Worm (Caenorhabditis elegans): Measurements from ENCODE around the gene C31C9.9.

C31C9.9 gene

ce11 chrII:13638576-13638975 lies 16.2 kb upstream of the C31C9.9 start (continued):
- TF ChIP-seq madf-5 (GFP tag; IDR thresholded peaks at IDR 0.05): no peak
- TF ChIP-seq hlh-11 (tag; optimal IDR thresholded peaks at IDR 0.05): peak; percentile 87
- TF ChIP-seq attf-4 (tag; optimal IDR thresholded peaks at IDR 0.05): no peak
- no peak for TF ChIP-seq F49E8.2 (tag; optimal IDR thresholded peaks at IDR 0.05; ENCODE audit: borderline replicate concordance)
- peak; percentile 82 for TF ChIP-seq nhr-77 (tag; optimal IDR thresholded peaks at IDR 0.05)
- no peak for TF ChIP-seq duxl-1 (tag; optimal IDR thresholded peaks at IDR 0.05; ENCODE audit: poor library complexity)
- no peak for TF ChIP-seq set-16 (GFP tag; IDR thresholded peaks at IDR 0.05)
- TF ChIP-seq daf-19 (GFP tag; conservative IDR thresholded peaks at IDR 0.05): no peak
- TF ChIP-seq ztf-7 (tag; optimal IDR thresholded peaks at IDR 0.05): peak; percentile 13
- no peak for TF ChIP-seq D1046.2 (GFP tag; IDR thresholded peaks at IDR 0.05)
- TF ChIP-seq Y5F2A.4 (GFP tag; optimal IDR thresholded peaks at IDR 0.05): no peak
- peak; percentile 100 for TF ChIP-seq aha-1 (tag)
- TF ChIP-seq dpl-1 (GFP tag; optimal IDR thresholded peaks at IDR 0.05): peak; percentile 13
- peak in 1 of 2 experiments; percentile 69 for TF ChIP-seq mdl-1 (tag; optimal IDR thresholded peaks at IDR 0.05)
- TF ChIP-seq zfp-3 (GFP tag; conservative IDR thresholded peaks at IDR 0.05): no peak
- no peak for TF ChIP-seq arid-1 (GFP tag; conservative IDR thresholded peaks at IDR 0.05)
- TF ChIP-seq lin-38 (GFP tag; IDR thresholded peaks at IDR 0.05): no peak
- TF ChIP-seq lim-7 (GFP tag; IDR thresholded peaks at IDR 0.05): no peak
- TF ChIP-seq egl-27 (tag; optimal IDR thresholded peaks at IDR 0.05): no peak
- no peak for TF ChIP-seq nhr-11 (tag; optimal IDR thresholded peaks at IDR 0.05)
- TF ChIP-seq unc-62 (GFP tag; optimal IDR thresholded peaks at IDR 0.05 in 1 of 2): peak in 1 of 2 experiments; percentile 68
- no peak for TF ChIP-seq unc-62 (tag; optimal IDR thresholded peaks at IDR 0.05)
- TF ChIP-seq hlh-30 (tag; optimal IDR thresholded peaks at IDR 0.05; ENCODE audit: insufficient read depth): no peak
- peak; percentile 25 for TF ChIP-seq dmd-6 (GFP tag; IDR thresholded peaks at IDR 0.05)
- no peak for TF ChIP-seq nhr-76 (tag; optimal IDR thresholded peaks at IDR 0.05)
- TF ChIP-seq php-3 (GFP tag; IDR thresholded peaks at IDR 0.05): 0 out of 2 replicates have a peak, but pooled peaks have one; percentile 19
- no peak for TF ChIP-seq F44E2.7 (GFP tag; IDR thresholded peaks at IDR 0.05)
- TF ChIP-seq nhr-6 (tag; optimal IDR thresholded peaks at IDR 0.05): peak; percentile 11
- TF ChIP-seq snpc-4 (tag; optimal IDR thresholded peaks at IDR 0.05): no peak
- TF ChIP-seq pqm-1 (tag; optimal IDR thresholded peaks at IDR 0.05): peak; percentile 2
- no peak for TF ChIP-seq pha-4 (GFP tag; IDR thresholded peaks at IDR 0.05)
- no peak for TF ChIP-seq pha-4 (tag; optimal IDR thresholded peaks at IDR 0.05)
- peak; percentile 54 for TF ChIP-seq mep-1 (tag; optimal IDR thresholded peaks at IDR 0.05)
- TF ChIP-seq daf-16 (GFP tag; optimal IDR thresholded peaks at IDR 0.05): no peak
- TF ChIP-seq daf-16 (tag; optimal IDR thresholded peaks at IDR 0.05): peak; percentile 91
- TF ChIP-seq lin-39 (tag; optimal IDR thresholded peaks at IDR 0.05): no peak
- TF ChIP-seq Y105C5A.15 (GFP tag; IDR thresholded peaks at IDR 0.05): no peak
- peak in 1 of 2 experiments; percentile 50 for TF ChIP-seq lsy-2 (tag; optimal IDR thresholded peaks at IDR 0.05)
- TF ChIP-seq dve-1 (tag; optimal IDR thresholded peaks at IDR 0.05; ENCODE audit: insufficient read depth): peak; percentile 82
- peak; percentile 93 to 97 for TF ChIP-seq hif-1 (tag; optimal IDR thresholded peaks at IDR 0.05)
- peak; percentile 87 for TF ChIP-seq nhr-48 (tag; optimal IDR thresholded peaks at IDR 0.05)
- TF ChIP-seq cey-2 (tag; optimal IDR thresholded peaks at IDR 0.05; ENCODE audit: borderline replicate concordance, insufficient read depth): no peak
- TF ChIP-seq mdt-29 (GFP tag; IDR thresholded peaks at IDR 0.05): no peak
- TF ChIP-seq ctbp-1 (GFP tag; IDR thresholded peaks at IDR 0.05): no peak
- no peak for TF ChIP-seq F26F4.8 (GFP tag; conservative IDR thresholded peaks at IDR 0.05)
- TF ChIP-seq nhr-102 (tag; optimal IDR thresholded peaks at IDR 0.05): peak; percentile 14
- TF ChIP-seq daf-8 (GFP tag; IDR thresholded peaks at IDR 0.05): no peak
- no peak for TF ChIP-seq ceh-32 (tag; optimal IDR thresholded peaks at IDR 0.05; ENCODE audit: poor library complexity)

All from whole organism, L4 larva.